Worm (Caenorhabditis elegans) whole organism, late embryonic: ENCODE measurements around the gene har-1.

Source experiments
- C08G9.2 ChIP-seq: sonication (generic microtip); optimal IDR thresholded peaks from 2 replicates; lab custom pipeline; 2016; ENCODE audit warnings: mild to moderate bottlenecking, missing genetic modification characterization, moderate library complexity, missing compliant biosample characterization
- C38D4.7 ChIP-seq: fragments of 200-800 bp; sonication (Bioruptor generic); optimal IDR thresholded peaks from 2 replicates; lab custom pipeline; 2018; ENCODE audit warnings: mild to moderate bottlenecking, missing genetic modification characterization, moderate library complexity, missing compliant biosample characterization
- F13H6.1 ChIP-seq: sonication (generic microtip); optimal IDR thresholded peaks from 2 replicates; lab custom pipeline; 2016; ENCODE audit warnings: missing genetic modification characterization, missing compliant biosample characterization
- T23F11.4 ChIP-seq: fragments of 200-800 bp; sonication (Bioruptor generic); optimal IDR thresholded peaks from 2 replicates; lab custom pipeline; 2018; ENCODE audit warnings: mild to moderate bottlenecking, missing genetic modification characterization, missing compliant biosample characterization
- ahr-1 ChIP-seq: sonication (generic microtip); optimal IDR thresholded peaks from 2 replicates; lab custom pipeline; 2016; ENCODE audit warnings: missing genetic modification characterization, missing compliant biosample characterization
- ama-1 ChIP-seq: fragments of 150-350 bp; optimal IDR thresholded peaks from 2 replicates; lab custom pipeline; 2014
- ceh-14 ChIP-seq: sonication (generic microtip); optimal IDR thresholded peaks from 2 replicates; lab custom pipeline; 2016; ENCODE audit warnings: missing genotype, missing genetic modification characterization, missing compliant biosample characterization
- ceh-18 ChIP-seq: sonication (generic microtip); optimal IDR thresholded peaks from 2 replicates; lab custom pipeline; 2016; ENCODE audit warnings: missing genetic modification characterization, missing compliant biosample characterization
- ceh-2 ChIP-seq: sonication (generic microtip); optimal IDR thresholded peaks from 2 replicates; lab custom pipeline; 2016; ENCODE audit warnings: missing genotype, missing genetic modification characterization, missing compliant biosample characterization
- ceh-22 ChIP-seq: sonication (generic microtip); optimal IDR thresholded peaks from 2 replicates; lab custom pipeline; 2017; ENCODE audit warnings: missing biosample characterization, missing genetic modification characterization
- ceh-24 ChIP-seq: sonication (generic microtip); optimal IDR thresholded peaks from 2 replicates; lab custom pipeline; 2016; ENCODE audit warnings: mild to moderate bottlenecking, missing genetic modification characterization, missing compliant biosample characterization
- ceh-30 ChIP-seq: fragments of 150-350 bp; optimal IDR thresholded peaks from 2 replicates; lab custom pipeline; 2014; ENCODE audit warnings: missing biosample characterization, missing genetic modification characterization
- ceh-31 ChIP-seq: sonication (generic microtip); optimal IDR thresholded peaks from 2 replicates; lab custom pipeline; 2016; ENCODE audit warnings: missing genetic modification characterization, missing compliant biosample characterization
- ceh-34 ChIP-seq: sonication (generic microtip); optimal IDR thresholded peaks from 2 replicates; lab custom pipeline; 2016; ENCODE audit warnings: mild to moderate bottlenecking, missing genetic modification characterization, missing compliant biosample characterization
- ceh-45 ChIP-seq: fragments of 200-800 bp; sonication (Bioruptor generic); IDR thresholded peaks from 2 replicates; pipeline ENCODE4 v1.3.6; 2022; ENCODE audit warnings: missing genetic modification reagents, missing genetic modification characterization, missing compliant biosample characterization
- ceh-6 ChIP-seq: fragments of 200-800 bp; sonication (Bioruptor generic); optimal IDR thresholded peaks from 2 replicates; lab custom pipeline; 2018; ENCODE audit warnings: mild to moderate bottlenecking, missing genetic modification characterization, missing compliant biosample characterization
- ceh-9 ChIP-seq: sonication (generic microtip); optimal IDR thresholded peaks from 2 replicates; lab custom pipeline; 2016; ENCODE audit warnings: mild to moderate bottlenecking, missing genetic modification characterization, inconsistent platforms, missing compliant biosample characterization
- dmd-4 ChIP-seq: sonication (generic microtip); optimal IDR thresholded peaks from 2 replicates; lab custom pipeline; 2016; ENCODE audit warnings: borderline replicate concordance, missing genetic modification characterization, missing compliant biosample characterization
- dve-1 ChIP-seq: sonication (generic microtip); optimal IDR thresholded peaks from 2 replicates; lab custom pipeline; 2017; ENCODE audit warnings: antibody characterized with exemption, mild to moderate bottlenecking, missing genetic modification characterization, missing compliant biosample characterization
- elt-2 ChIP-seq: sonication (generic microtip); optimal IDR thresholded peaks from 2 replicates; lab custom pipeline; 2016; ENCODE audit warnings: missing genetic modification reagents, missing genetic modification characterization, missing compliant biosample characterization
- elt-4 ChIP-seq: sonication (generic microtip); optimal IDR thresholded peaks from 2 replicates; lab custom pipeline; 2016; ENCODE audit warnings: missing genetic modification characterization, missing compliant biosample characterization
- ets-4 ChIP-seq: sonication (generic microtip); optimal IDR thresholded peaks from 2 replicates; lab custom pipeline; 2016; ENCODE audit warnings: missing genetic modification characterization, missing compliant biosample characterization
- fax-1 ChIP-seq: sonication (generic microtip); optimal IDR thresholded peaks from 2 replicates; lab custom pipeline; 2016; ENCODE audit warnings: missing genotype, missing genetic modification characterization, missing compliant biosample characterization
- fkh-10 ChIP-seq: fragments of 150-350 bp; optimal IDR thresholded peaks from 2 replicates; lab custom pipeline; 2014; ENCODE audit warnings: missing biosample characterization, missing genetic modification reagents, missing genetic modification characterization
- fkh-6 ChIP-seq: sonication (generic microtip); optimal IDR thresholded peaks from 2 replicates; lab custom pipeline; 2016; ENCODE audit warnings: missing genetic modification characterization, missing compliant biosample characterization
- hlh-15 ChIP-seq: sonication (generic microtip); optimal IDR thresholded peaks from 2 replicates; lab custom pipeline; 2016; ENCODE audit warnings: missing genetic modification characterization, missing compliant biosample characterization
- hlh-30 ChIP-seq: sonication (generic microtip); optimal IDR thresholded peaks from 2 replicates; lab custom pipeline; 2017; ENCODE audit warnings: antibody characterized with exemption, missing genetic modification characterization, missing compliant biosample characterization; ENCODE audit not compliant: insufficient read depth
- hlh-8 ChIP-seq: sonication (generic microtip); optimal IDR thresholded peaks from 2 replicates; lab custom pipeline; 2016; ENCODE audit warnings: missing genotype, missing genetic modification characterization, missing compliant biosample characterization
- lim-6 ChIP-seq: sonication (generic microtip); optimal IDR thresholded peaks from 2 replicates; lab custom pipeline; 2016; ENCODE audit warnings: missing genetic modification characterization, missing compliant biosample characterization
- mec-3 ChIP-seq: sonication (generic microtip); optimal IDR thresholded peaks from 2 replicates; lab custom pipeline; 2016; ENCODE audit warnings: borderline replicate concordance, missing genetic modification characterization, missing compliant biosample characterization
- nfya-1 ChIP-seq: sonication (generic microtip); optimal IDR thresholded peaks from 2 replicates; lab custom pipeline; 2017; ENCODE audit warnings: missing genetic modification characterization, mild to moderate bottlenecking, missing compliant biosample characterization, antibody characterized with exemption, moderate library complexity
- nhr-11 ChIP-seq: fragments of 150-350 bp; optimal IDR thresholded peaks from 2 replicates; lab custom pipeline; 2014; ENCODE audit warnings: missing biosample characterization, missing genetic modification characterization
- nhr-232 ChIP-seq: sonication (generic microtip); optimal IDR thresholded peaks from 2 replicates; lab custom pipeline; 2016; ENCODE audit warnings: missing genetic modification characterization, missing compliant biosample characterization
- odd-2 ChIP-seq: sonication (generic microtip); optimal IDR thresholded peaks from 2 replicates; lab custom pipeline; 2017; ENCODE audit warnings: antibody characterized with exemption, mild to moderate bottlenecking, missing genetic modification characterization, missing compliant biosample characterization
- pat-9 ChIP-seq: fragments of 200-800 bp; sonication (Bioruptor generic); optimal IDR thresholded peaks from 2 replicates; lab custom pipeline; 2018; ENCODE audit warnings: mild to moderate bottlenecking, missing genetic modification characterization, moderate library complexity, missing compliant biosample characterization
- pax-1 ChIP-seq: fragments of 150-350 bp; optimal IDR thresholded peaks from 2 replicates; lab custom pipeline; 2014; ENCODE audit warnings: missing biosample characterization, missing genetic modification characterization
- pros-1 ChIP-seq: fragments of 150-350 bp; optimal IDR thresholded peaks from 2 replicates; lab custom pipeline; 2014; ENCODE audit warnings: missing biosample characterization, missing genetic modification reagents, missing genetic modification characterization
- ref-2 ChIP-seq: sonication (generic microtip); optimal IDR thresholded peaks from 2 replicates; lab custom pipeline; 2016; ENCODE audit warnings: missing genetic modification characterization, missing compliant biosample characterization
- rnt-1 ChIP-seq: sonication (generic microtip); optimal IDR thresholded peaks from 2 replicates; lab custom pipeline; 2016; ENCODE audit warnings: missing genetic modification characterization, missing compliant biosample characterization
- sdc-2 ChIP-seq: sonication (generic microtip); optimal IDR thresholded peaks from 2 replicates; lab custom pipeline; 2016; ENCODE audit warnings: missing genotype, missing genetic modification characterization, missing compliant biosample characterization
- sox-4 ChIP-seq: sonication (generic microtip); optimal IDR thresholded peaks from 2 replicates; lab custom pipeline; 2017; ENCODE audit warnings: mild to moderate bottlenecking, missing genetic modification characterization, inconsistent platforms, missing compliant biosample characterization
- syd-9 ChIP-seq: sonication (generic microtip); optimal IDR thresholded peaks from 2 replicates; lab custom pipeline; 2016; ENCODE audit warnings: mild to moderate bottlenecking, missing genetic modification characterization, moderate library complexity, missing compliant biosample characterization
- tbx-2 ChIP-seq: sonication (generic microtip); optimal IDR thresholded peaks from 2 replicates; lab custom pipeline; 2016; ENCODE audit warnings: missing genetic modification characterization, missing compliant biosample characterization
- tbx-7 ChIP-seq: sonication (generic microtip); optimal IDR thresholded peaks from 2 replicates; lab custom pipeline; 2016; ENCODE audit warnings: missing genotype, missing genetic modification characterization, missing compliant biosample characterization
- unc-3 ChIP-seq, 2 experiments: fragments of 200-800 bp in 1 of 2; sonication (Bioruptor generic) in 1 of 2; sonication (generic microtip) in 1 of 2; conservative IDR thresholded peaks in 1 of 2; optimal IDR thresholded peaks in 1 of 2; 2 replicates each; pipeline versions ENCODE4 v1.3.6 to Lab custom; 2016 to 2022; ENCODE audit warnings: missing compliant biosample characterization in 2 of 2, missing genetic modification characterization in 2 of 2, missing genetic modification reagents in 1 of 2
- unc-42 ChIP-seq: sonication (generic microtip); optimal IDR thresholded peaks from 2 replicates; lab custom pipeline; 2016; ENCODE audit warnings: missing genotype, missing genetic modification characterization, missing compliant biosample characterization
- unc-55 ChIP-seq: sonication (generic microtip); optimal IDR thresholded peaks from 2 replicates; lab custom pipeline; 2017; ENCODE audit warnings: missing biosample characterization, missing genetic modification reagents, missing genetic modification characterization
- zip-5 ChIP-seq: sonication (generic microtip); optimal IDR thresholded peaks from 2 replicates; lab custom pipeline; 2016; ENCODE audit warnings: missing genetic modification characterization, missing compliant biosample characterization
- ztf-16 ChIP-seq: sonication (generic microtip); optimal IDR thresholded peaks from 2 replicates; lab custom pipeline; 2017; ENCODE audit warnings: missing genetic modification characterization, missing compliant biosample characterization

Gene har-1

DNA sequence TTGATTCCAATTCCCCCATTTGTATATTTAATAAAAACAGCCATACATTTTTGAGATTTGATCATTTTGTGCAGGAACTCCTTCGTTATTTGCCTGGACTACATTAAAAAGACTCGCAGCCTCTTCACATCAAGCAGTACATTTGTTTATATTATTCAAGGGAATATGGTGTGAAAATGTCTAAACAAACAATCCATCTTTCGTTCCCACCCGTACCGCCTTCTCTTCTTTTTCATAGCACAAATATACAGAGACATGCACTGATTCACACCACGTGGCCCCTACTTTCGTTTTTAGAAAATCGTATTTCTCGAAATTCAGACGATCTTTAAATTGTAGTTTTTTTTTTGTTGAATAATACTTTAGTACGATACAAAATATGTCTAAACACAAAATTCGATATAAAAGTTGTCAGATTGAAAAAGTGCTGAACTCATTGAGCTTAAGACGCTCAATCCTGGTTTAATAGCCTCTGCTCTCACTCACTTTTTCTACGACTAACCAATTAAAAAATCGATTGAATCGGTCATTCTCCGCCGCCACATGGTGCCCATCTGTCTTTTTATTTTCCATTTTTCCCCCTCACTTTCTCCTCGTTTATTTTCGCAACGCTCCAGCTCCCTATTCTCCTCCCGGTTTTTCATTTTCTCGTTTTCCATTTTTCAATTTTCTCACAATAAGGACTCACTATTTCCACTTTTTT is 43.6 kb downstream of the har-1 start:
- TF ChIP-seq ceh-22 (tag; lab: Kevin White, UChicago) (no peak), ceh-30 (no peak), sox-4 (tag; lab: Kevin White, UChicago) (no peak), ceh-9 (tag; lab: Kevin White, UChicago) (no peak), ama-1 (peak; percentile 82), hlh-8 (tag; lab: Kevin White, UChicago) (peak; percentile 94), nhr-232 (no peak), hlh-30 (no peak), fkh-10 (GFP tag; lab: Kevin White, UChicago) (no peak), fkh-6 (tag; lab: Kevin White, UChicago) (no peak), odd-2 (tag; lab: Kevin White, UChicago) (no peak), unc-42 (tag; lab: Kevin White, UChicago) (no peak), unc-55 (GFP tag; lab: Kevin White, UChicago) (no peak)
- TF ChIP-seq, all 69 proteins: peak for 2

DNA sequence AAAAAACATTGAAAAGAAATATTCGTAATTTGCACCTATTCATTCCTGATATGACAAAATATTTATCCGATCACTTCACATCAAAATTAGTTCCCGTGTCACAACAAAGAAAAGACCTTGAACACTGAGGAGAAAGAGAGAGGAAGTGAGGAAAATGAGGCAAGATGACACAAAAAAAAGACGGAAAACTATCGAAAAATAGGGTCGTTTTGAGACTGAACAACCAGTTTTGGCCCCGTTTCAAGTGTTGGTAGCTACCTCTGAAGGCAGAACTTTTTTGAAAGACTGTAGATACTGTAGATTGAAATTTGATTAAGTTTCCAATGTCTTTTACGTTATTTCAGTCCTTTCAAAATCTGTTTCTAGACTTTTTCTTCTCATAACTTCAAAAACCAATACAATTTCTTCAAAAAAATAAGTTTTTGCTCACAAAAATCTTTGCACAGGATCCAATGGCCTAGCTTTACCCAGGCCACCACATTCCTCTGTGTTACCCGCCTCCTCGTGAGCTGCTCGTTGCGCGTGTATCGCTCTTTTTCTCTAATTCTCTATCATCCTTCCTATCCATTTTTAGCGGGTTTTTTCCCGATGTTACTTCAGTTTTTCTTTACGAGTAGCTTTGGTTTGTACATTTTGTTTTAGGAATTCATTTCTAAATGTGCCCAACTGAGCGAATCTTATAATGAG is 44.6 kb downstream of the har-1 start:
- no peak for TF ChIP-seq dmd-4 (tag; lab: Kevin White, UChicago)
- peak; percentile 89 for TF ChIP-seq ceh-31 (tag; lab: Kevin White, UChicago)
- TF ChIP-seq hlh-30 = peak; percentile 93
- no peak for TF ChIP-seq ztf-16
- TF ChIP-seq zip-5 = peak; percentile 75
- TF ChIP-seq pax-1 (tag; lab: Kevin White, UChicago) = peak; percentile 31
- TF ChIP-seq syd-9 (tag; lab: Kevin White, UChicago) = no peak
- no peak for TF ChIP-seq pros-1
- TF ChIP-seq ceh-6 (GFP tag; lab: Kevin White, UChicago) = no peak
- TF ChIP-seq unc-3 (GFP tag; conservative IDR thresholded peaks at IDR 0.05; lab: Robert Waterston, UW) = no peak
- TF ChIP-seq unc-3 (tag; optimal IDR thresholded peaks at IDR 0.05; lab: Kevin White, UChicago) = no peak
- peak; percentile 85 for TF ChIP-seq ceh-2 (tag; lab: Kevin White, UChicago)
- TF ChIP-seq unc-42 (tag; lab: Kevin White, UChicago) = peak; percentile 47
- no peak for TF ChIP-seq C38D4.7 (GFP tag; lab: Kevin White, UChicago)
- peak; percentile 71 for TF ChIP-seq ets-4 (tag; lab: Kevin White, UChicago)
- peak; percentile 19 for TF ChIP-seq ceh-14 (tag; lab: Kevin White, UChicago)
- peak; percentile 89 for TF ChIP-seq C08G9.2 (tag; lab: Kevin White, UChicago)
- TF ChIP-seq lim-6 (tag; lab: Kevin White, UChicago) = peak; percentile 61
- peak; percentile 51 for TF ChIP-seq ref-2 (tag; lab: Kevin White, UChicago)
- TF ChIP-seq rnt-1 (tag; lab: Kevin White, UChicago) = peak; percentile 64
- TF ChIP-seq tbx-7 = peak; percentile 69
- peak; percentile 67 for TF ChIP-seq nfya-1 (tag; lab: Kevin White, UChicago)
- no peak for TF ChIP-seq ceh-45 (GFP tag; lab: Robert Waterston, UW)
- TF ChIP-seq elt-4 (tag; lab: Kevin White, UChicago) = no peak
- TF ChIP-seq hlh-15 (tag; lab: Kevin White, UChicago) = no peak
- TF ChIP-seq fax-1 (tag; lab: Kevin White, UChicago) = no peak
- no peak for TF ChIP-seq nhr-11 (tag; lab: Kevin White, UChicago)
- no peak for TF ChIP-seq T23F11.4
- no peak for TF ChIP-seq ahr-1 (tag; lab: Kevin White, UChicago)
- peak; percentile 81 for TF ChIP-seq tbx-2
- TF ChIP-seq ceh-34 (tag; lab: Kevin White, UChicago) = peak; percentile 28
- TF ChIP-seq pat-9 (tag; lab: Kevin White, UChicago) = no peak
- TF ChIP-seq dve-1 = no peak
- peak; percentile 34 for TF ChIP-seq elt-2 (tag; lab: Kevin White, UChicago)
- TF ChIP-seq hlh-8 (tag; lab: Kevin White, UChicago) = peak; percentile 33
- TF ChIP-seq sox-4 (tag; lab: Kevin White, UChicago) = no peak
- peak; percentile 19 for TF ChIP-seq sdc-2 (tag; lab: Kevin White, UChicago)
- TF ChIP-seq mec-3 (tag; lab: Kevin White, UChicago) = peak; percentile 78
- TF ChIP-seq ceh-24 (tag; lab: Kevin White, UChicago) = no peak
- peak; percentile 41 for TF ChIP-seq F13H6.1 (tag; lab: Kevin White, UChicago)
- TF ChIP-seq ceh-18 (tag; lab: Kevin White, UChicago) = peak; percentile 53
